Fruit fly (Drosophila melanogaster): ENCODE results near the gene eRF3.

DNA sequence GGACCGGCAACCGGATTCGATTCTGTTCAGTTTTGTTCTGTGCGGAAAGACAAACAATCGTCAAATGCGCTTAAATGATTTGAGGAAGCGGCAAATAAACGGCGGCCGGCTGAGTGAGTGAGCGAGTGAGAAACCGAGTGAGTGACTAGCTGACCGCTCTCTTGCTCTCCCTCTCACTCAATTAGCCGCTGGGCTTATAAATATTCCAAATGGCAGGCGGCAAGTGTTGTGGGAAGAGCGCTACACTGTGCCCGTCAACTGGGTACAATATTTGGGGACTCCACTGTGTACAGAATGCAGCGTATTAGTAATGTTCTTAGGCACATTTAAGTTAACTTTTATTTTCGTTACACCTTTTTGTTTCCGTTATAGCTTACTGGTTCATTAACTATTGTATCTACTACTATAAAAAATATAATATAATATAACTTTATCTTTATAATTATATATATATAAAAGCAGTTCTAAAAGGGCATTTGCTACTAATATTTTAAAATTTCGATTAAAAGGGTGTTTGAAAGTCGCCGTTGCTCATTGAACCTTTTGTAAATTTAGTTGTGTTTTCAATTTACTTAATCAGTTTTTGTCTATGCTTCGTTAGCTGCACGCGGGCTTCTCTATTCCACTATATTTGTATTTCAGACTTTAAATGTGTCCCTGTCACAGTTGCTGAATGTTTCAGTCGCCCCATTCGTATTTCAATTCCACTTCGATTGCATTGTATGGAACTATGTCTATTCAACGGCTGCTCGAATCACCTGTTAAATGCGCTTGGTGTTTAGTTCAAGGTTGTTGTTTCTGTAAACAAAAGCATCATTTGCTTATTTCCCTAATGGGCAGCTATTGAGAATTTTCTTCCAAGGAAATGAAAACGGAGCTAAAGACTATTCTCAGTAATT, 12.2 kb upstream of the eRF3 start:
- TF ChIP-seq CTCF (optimal IDR thresholded peaks at IDR 0.05) (no peak), CG8478 (optimal IDR thresholded peaks at IDR 0.05) (no peak)

Data from S2 (cell line).